Fruit fly (Drosophila melanogaster) whole organism, prepupa: ENCODE results near the gene Fpgs1.

Experiments used
- CG10631 ChIP-seq: fragments of 200-800 bp; sonication (Bioruptor generic); optimal IDR thresholded peaks from 2 replicates; lab custom pipeline; 2016; ENCODE audit warnings: missing biosample characterization, missing genetic modification characterization
- CG11902 ChIP-seq: fragments of 200-800 bp; sonication (Bioruptor generic); optimal IDR thresholded peaks from 3 replicates; lab custom pipeline; 2016; ENCODE audit warnings: missing biosample characterization, missing genetic modification characterization
- CG15336 ChIP-seq: fragments of 200-800 bp; sonication (Bioruptor generic); IDR thresholded peaks from 2 replicates; pipeline ENCODE4 v1.3.6; 2022; ENCODE audit warnings: missing biosample characterization, missing genetic modification characterization
- CG16779 ChIP-seq: fragments of 200-800 bp; sonication (Bioruptor generic); optimal IDR thresholded peaks from 3 replicates; lab custom pipeline; 2017; ENCODE audit warnings: missing biosample characterization, mild to moderate bottlenecking, missing genetic modification characterization
- CG3032 ChIP-seq: fragments of 200-800 bp; optimal IDR thresholded peaks from 2 replicates; lab custom pipeline; 2019; ENCODE audit warnings: missing biosample characterization, mild to moderate bottlenecking, missing genetic modification characterization, moderate library complexity
- CG31627 ChIP-seq: fragments of 200-800 bp; sonication (Bioruptor generic); optimal IDR thresholded peaks from 3 replicates; lab custom pipeline; 2016; ENCODE audit warnings: missing biosample characterization, missing genetic modification characterization
- CG32006 ChIP-seq: fragments of 200-800 bp; sonication (Bioruptor generic); optimal IDR thresholded peaks from 3 replicates; lab custom pipeline; 2017; ENCODE audit warnings: missing biosample characterization, mild to moderate bottlenecking, missing genetic modification characterization
- CG34406 ChIP-seq: fragments of 200-800 bp; sonication (Bioruptor generic); optimal IDR thresholded peaks from 3 replicates; lab custom pipeline; 2016; ENCODE audit warnings: missing biosample characterization, missing genetic modification characterization
- CG3919 ChIP-seq: fragments of 200-800 bp; sonication (Bioruptor generic); optimal IDR thresholded peaks from 3 replicates; lab custom pipeline; 2016; ENCODE audit warnings: missing biosample characterization, missing genetic modification characterization
- CG6163 ChIP-seq: fragments of 200-800 bp; sonication (Bioruptor generic); IDR thresholded peaks from 3 replicates; pipeline ENCODE4 v1.3.6; 2022; ENCODE audit warnings: missing biosample characterization, missing genetic modification characterization
- CG6808 ChIP-seq: fragments of 200-800 bp; sonication (Bioruptor generic); optimal IDR thresholded peaks from 3 replicates; lab custom pipeline; 2017; ENCODE audit warnings: missing biosample characterization, missing genetic modification characterization, mild to moderate bottlenecking, moderate library complexity, missing genetic modification reagents
- CG6854 ChIP-seq: fragments of 200-800 bp; sonication (Bioruptor generic); optimal IDR thresholded peaks from 2 replicates; lab custom pipeline; 2017; ENCODE audit warnings: missing biosample characterization, mild to moderate bottlenecking, missing genetic modification characterization
- CG7368 ChIP-seq: fragments of 200-800 bp; sonication (Bioruptor generic); optimal IDR thresholded peaks from 3 replicates; lab custom pipeline; 2016; ENCODE audit warnings: missing biosample characterization, missing genetic modification characterization
- CG8632 ChIP-seq: fragments of 200-800 bp; sonication (Bioruptor generic); optimal IDR thresholded peaks from 3 replicates; lab custom pipeline; 2016; ENCODE audit warnings: missing biosample characterization, missing genetic modification characterization
- CG9139 ChIP-seq: fragments of 200-800 bp; sonication (Bioruptor generic); optimal IDR thresholded peaks from 3 replicates; lab custom pipeline; 2017; ENCODE audit warnings: missing biosample characterization, mild to moderate bottlenecking, missing genetic modification characterization
- Eip75B ChIP-seq: fragments of 200-800 bp; sonication (Bioruptor generic); optimal IDR thresholded peaks from 3 replicates; lab custom pipeline; 2016; ENCODE audit warnings: missing biosample characterization, missing genetic modification characterization
- Eip78C ChIP-seq: fragments of 200-800 bp; sonication (Bioruptor generic); peaks from one replicate; lab custom pipeline; 2016; ENCODE audit warnings: missing biosample characterization, missing genetic modification characterization
- Eip93F ChIP-seq: fragments of 200-800 bp; sonication (Bioruptor generic); optimal IDR thresholded peaks from 2 replicates; lab custom pipeline; 2016; ENCODE audit warnings: missing biosample characterization, mild to moderate bottlenecking, missing genetic modification characterization
- Ets21C ChIP-seq: fragments of 200-800 bp; sonication (Bioruptor generic); optimal IDR thresholded peaks from 3 replicates; lab custom pipeline; 2016; ENCODE audit warnings: missing biosample characterization, missing genetic modification characterization
- Ets96B ChIP-seq: fragments of 200-800 bp; optimal IDR thresholded peaks from 2 replicates; lab custom pipeline; 2019; ENCODE audit warnings: missing biosample characterization, mild to moderate bottlenecking, missing genetic modification characterization, moderate library complexity
- Gug ChIP-seq: fragments of 200-800 bp; sonication (Bioruptor generic); IDR thresholded peaks from 2 replicates; pipeline ENCODE4 v1.3.6; 2022; ENCODE audit warnings: missing biosample characterization, missing genetic modification characterization
- OdsH ChIP-seq: fragments of 200-800 bp; sonication (Bioruptor generic); optimal IDR thresholded peaks from 3 replicates; lab custom pipeline; 2016; ENCODE audit warnings: missing biosample characterization, missing genetic modification characterization
- Smox ChIP-seq: fragments of 200-800 bp; sonication (Bioruptor generic); optimal IDR thresholded peaks from 3 replicates; lab custom pipeline; 2016; ENCODE audit warnings: missing biosample characterization, missing genetic modification characterization
- Sox102F ChIP-seq: fragments of 200-800 bp; sonication (Bioruptor generic); optimal IDR thresholded peaks from 2 replicates; lab custom pipeline; 2016; ENCODE audit warnings: missing biosample characterization, mild to moderate bottlenecking, missing genetic modification characterization
- Sox14 ChIP-seq: fragments of 200-800 bp; sonication (Bioruptor generic); optimal IDR thresholded peaks from 3 replicates; lab custom pipeline; 2016; ENCODE audit warnings: missing biosample characterization, missing genetic modification characterization
- Sox15 ChIP-seq: fragments of 200-800 bp; sonication (Bioruptor generic); optimal IDR thresholded peaks from 3 replicates; lab custom pipeline; 2016; ENCODE audit warnings: missing biosample characterization, missing genetic modification characterization
- acj6 ChIP-seq: fragments of 200-800 bp; sonication (Bioruptor generic); optimal IDR thresholded peaks from 3 replicates; lab custom pipeline; 2016; ENCODE audit warnings: missing biosample characterization, missing genetic modification characterization
- dac ChIP-seq: fragments of 200-800 bp; sonication (Bioruptor generic); optimal IDR thresholded peaks from 2 replicates; lab custom pipeline; 2017; ENCODE audit warnings: missing biosample characterization, mild to moderate bottlenecking, missing genetic modification characterization
- eg ChIP-seq: fragments of 200-800 bp; sonication (Bioruptor generic); IDR thresholded peaks from 3 replicates; pipeline ENCODE4 v1.3.6; 2022; ENCODE audit warnings: missing biosample characterization, missing genetic modification characterization
- esn ChIP-seq: fragments of 200-800 bp; sonication (Bioruptor generic); optimal IDR thresholded peaks from 2 replicates; lab custom pipeline; 2016; ENCODE audit warnings: missing biosample characterization, mild to moderate bottlenecking, missing genetic modification characterization, moderate library complexity
- fd59A ChIP-seq: fragments of 200-800 bp; sonication (Bioruptor generic); optimal IDR thresholded peaks from 2 replicates; lab custom pipeline; 2017; ENCODE audit warnings: missing biosample characterization, mild to moderate bottlenecking, missing genetic modification characterization, missing genetic modification reagents
- fd85E ChIP-seq: fragments of 200-800 bp; sonication (Bioruptor generic); optimal IDR thresholded peaks from 3 replicates; lab custom pipeline; 2016; ENCODE audit warnings: missing biosample characterization, missing genetic modification characterization
- fkh ChIP-seq: fragments of 200-800 bp; sonication (Bioruptor generic); optimal IDR thresholded peaks from 3 replicates; lab custom pipeline; 2017; ENCODE audit warnings: missing biosample characterization, mild to moderate bottlenecking, missing genetic modification characterization, moderate library complexity
- lz ChIP-seq: fragments of 200-800 bp; sonication (Bioruptor generic); optimal IDR thresholded peaks from 3 replicates; lab custom pipeline; 2016; ENCODE audit warnings: missing biosample characterization, missing genetic modification characterization
- net ChIP-seq: fragments of 200-800 bp; sonication (Bioruptor generic); optimal IDR thresholded peaks from 3 replicates; lab custom pipeline; 2016; ENCODE audit warnings: missing biosample characterization, missing genetic modification characterization
- pdm3 ChIP-seq: fragments of 200-800 bp; sonication (Bioruptor generic); optimal IDR thresholded peaks from 3 replicates; lab custom pipeline; 2016; ENCODE audit warnings: missing biosample characterization, missing genetic modification characterization
- salr ChIP-seq, 2 experiments: fragments of 200-800 bp; sonication (Bioruptor generic); optimal IDR thresholded peaks; 3 replicates each; lab custom pipeline; 2016 to 2018; ENCODE audit warnings: missing biosample characterization in 2 of 2, missing genetic modification characterization in 2 of 2, mild to moderate bottlenecking in 1 of 2
- ss ChIP-seq, 2 experiments: fragments of 200-800 bp; sonication (Bioruptor generic); optimal IDR thresholded peaks; 2 replicates in 1 of 2; 3 replicates in 1 of 2; lab custom pipeline; 2017 to 2018; ENCODE audit warnings: mild to moderate bottlenecking in 2 of 2, missing biosample characterization in 2 of 2, missing genetic modification characterization in 2 of 2, moderate library complexity in 1 of 2
- svp ChIP-seq: fragments of 200-800 bp; sonication (Bioruptor generic); peaks from one replicate; lab custom pipeline; 2016; ENCODE audit warnings: missing biosample characterization, missing genetic modification characterization
- topi ChIP-seq: fragments of 200-800 bp; sonication (Bioruptor generic); optimal IDR thresholded peaks from 3 replicates; lab custom pipeline; 2016; ENCODE audit warnings: missing biosample characterization, missing genetic modification characterization
- vri ChIP-seq: fragments of 200-800 bp; sonication (Bioruptor generic); optimal IDR thresholded peaks from 3 replicates; lab custom pipeline; 2016; ENCODE audit warnings: missing biosample characterization, mild to moderate bottlenecking, missing genetic modification characterization

Gene Fpgs1

DNA sequence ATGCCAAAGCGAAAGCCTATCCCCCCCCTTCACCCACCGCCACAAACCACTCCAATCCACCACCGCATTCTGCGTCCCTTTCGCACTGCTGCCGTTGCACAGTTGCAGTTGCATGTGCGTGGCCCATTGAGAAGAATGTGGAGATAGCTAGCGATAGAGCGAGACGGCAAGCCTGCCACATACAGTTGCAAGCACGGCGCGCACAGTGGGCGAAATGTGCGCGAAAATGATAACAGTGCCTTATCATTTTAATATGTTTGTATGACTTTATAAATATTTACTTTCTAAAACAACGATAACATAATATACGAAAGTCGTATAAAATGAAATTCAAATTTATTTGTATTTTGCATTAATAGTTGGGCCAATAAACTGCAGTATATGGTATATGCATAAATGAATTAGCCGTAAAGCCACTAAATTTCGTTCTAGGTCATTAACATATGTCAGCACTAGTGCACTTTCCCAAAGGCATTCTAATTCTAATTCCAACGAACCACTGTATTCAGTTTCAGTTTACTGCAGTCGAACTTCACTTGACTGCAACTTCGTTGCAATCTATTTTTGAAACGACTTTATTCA lies 35.7 kb upstream of the Fpgs1 start (continued):
- TF ChIP-seq salr (GFP tag; optimal IDR thresholded peaks at IDR 0.05; lab: Kevin White, UChicago) (peak; percentile 62 to 93), CG3919 (GFP tag; lab: Kevin White, UChicago) (peak; percentile 86), CG32006 (GFP tag; lab: Kevin White, UChicago) (peak; percentile 97), CG34406 (peak; percentile 77), net (peak; percentile 91), CG15336 (GFP tag; lab: Robert Waterston, UW) (peak; percentile 94), OdsH (GFP tag; lab: Kevin White, UChicago) (peak; percentile 91), dac (GFP tag; lab: Kevin White, UChicago) (peak; percentile 88), CG16779 (tag; lab: Kevin White, UChicago) (peak; percentile 83)

DNA sequence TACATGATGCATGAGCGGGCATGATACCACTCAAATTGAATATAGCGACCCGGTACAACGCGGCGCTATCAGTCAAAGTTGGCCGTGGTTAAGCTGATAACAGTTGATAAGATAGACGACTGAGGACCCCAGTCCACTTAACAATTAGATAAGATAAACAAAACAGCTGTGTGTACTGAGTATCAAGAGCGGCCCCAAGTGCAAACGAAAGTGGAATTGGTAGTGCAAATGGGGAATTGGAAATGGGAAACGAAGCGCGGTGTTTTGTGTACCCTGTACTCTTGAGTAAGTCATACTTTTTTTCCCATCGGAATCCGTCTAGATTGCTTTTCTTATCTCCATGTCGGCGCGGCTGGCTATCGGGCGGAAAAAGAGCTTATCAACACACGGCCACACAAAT lies 33.9 kb upstream of the Fpgs1 start:
- TF ChIP-seq fkh (GFP tag; lab: Kevin White, UChicago) (peak; percentile 67), ss (GFP tag; optimal IDR thresholded peaks at IDR 0.05; lab: Kevin White, UChicago) (peak in 1 of 2 experiments; percentile 14), esn (GFP tag; lab: Kevin White, UChicago) (no peak), svp (GFP tag; lab: Kevin White, UChicago) (peak; percentile 85), dac (GFP tag; lab: Kevin White, UChicago) (no peak), CG15336 (GFP tag; lab: Robert Waterston, UW) (0 out of 2 replicates have a peak, but pooled peaks have one; percentile 14), CG3919 (GFP tag; lab: Kevin White, UChicago) (no peak), vri (peak; percentile 67), CG34406 (no peak), CG7368 (GFP tag; lab: Kevin White, UChicago) (no peak)

DNA sequence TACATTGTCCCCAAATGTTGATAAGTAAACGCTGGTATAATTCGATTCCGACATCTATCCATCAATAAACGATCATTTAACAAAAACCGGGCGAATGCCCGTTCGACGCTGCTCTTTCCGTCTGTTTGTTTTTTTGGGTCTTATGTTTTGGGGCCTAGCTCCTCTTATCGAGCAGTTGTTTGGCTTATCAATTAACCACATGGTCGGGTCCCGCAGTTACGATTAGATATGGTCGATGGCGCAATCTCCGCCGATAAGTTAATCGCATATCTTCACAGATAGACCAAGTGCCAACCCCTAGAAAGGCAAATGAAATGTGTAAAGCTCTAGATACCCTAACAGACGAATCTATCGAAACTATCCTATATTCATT lies 33.4 kb upstream of the Fpgs1 start:
- peak; percentile 79 for TF ChIP-seq vri
- TF ChIP-seq CG16779 (tag; lab: Kevin White, UChicago), result no peak

DNA sequence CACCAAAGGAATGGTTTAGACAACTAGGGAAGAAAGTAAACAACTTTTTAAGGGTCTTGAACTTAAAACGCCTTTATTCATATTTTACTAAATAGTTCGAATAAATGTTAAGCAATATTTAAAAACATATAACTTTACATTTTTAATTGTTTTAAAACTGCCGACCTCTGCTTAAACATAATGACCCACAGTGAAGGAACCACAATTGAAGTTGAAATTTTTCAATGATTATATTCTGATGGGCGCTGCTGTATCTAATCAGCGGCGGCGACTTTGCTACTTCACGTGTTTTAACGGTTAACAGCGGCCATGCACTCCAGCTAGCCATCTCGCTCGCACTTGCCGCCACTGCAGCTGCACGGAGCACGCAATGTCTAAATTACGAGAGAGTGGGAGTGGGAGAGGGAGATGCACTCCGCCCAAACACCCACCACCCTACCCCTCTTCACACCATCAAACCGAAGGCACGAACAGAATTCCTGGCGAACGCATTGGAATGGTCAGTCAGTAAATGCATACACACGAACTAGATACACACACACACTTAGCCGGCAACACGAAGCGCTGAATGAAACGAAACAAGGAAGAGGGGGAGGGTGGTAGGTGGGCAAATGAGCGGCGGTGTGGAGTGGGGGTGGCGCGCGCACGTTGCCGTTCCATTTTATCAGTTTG lies 32.8 kb upstream of the Fpgs1 start:
- TF ChIP-seq CG31627 (peak; percentile 51), Sox15 (GFP tag; lab: Kevin White, UChicago) (peak; percentile 33), Sox102F (peak; percentile 53), Ets96B (tag; lab: Kevin White, UChicago) (peak; percentile 31), CG11902 (GFP tag; lab: Kevin White, UChicago) (no peak), dac (GFP tag; lab: Kevin White, UChicago) (peak; percentile 17), svp (GFP tag; lab: Kevin White, UChicago) (peak; percentile 83), CG15336 (GFP tag; lab: Robert Waterston, UW) (peak; percentile 69), Sox14 (GFP tag; lab: Kevin White, UChicago) (peak; percentile 55), CG3032 (tag; lab: Kevin White, UChicago) (peak; percentile 25), Smox (GFP tag; lab: Kevin White, UChicago) (peak; percentile 51), Eip93F (GFP tag; lab: Kevin White, UChicago) (no peak), Eip78C (GFP tag; lab: Kevin White, UChicago) (peak; percentile 85), CG10631 (GFP tag; lab: Kevin White, UChicago) (peak; percentile 47), Ets21C (GFP tag; lab: Kevin White, UChicago) (no peak), CG9139 (GFP tag; lab: Kevin White, UChicago) (no peak), CG6808 (GFP tag; lab: Kevin White, UChicago) (no peak), CG34406 (peak; percentile 54), fd59A (GFP tag; lab: Kevin White, UChicago) (peak; percentile 13), OdsH (GFP tag; lab: Kevin White, UChicago) (peak; percentile 45), net (peak; percentile 53), vri (peak; percentile 3), topi (GFP tag; lab: Kevin White, UChicago) (peak; percentile 65), CG32006 (GFP tag; lab: Kevin White, UChicago) (peak; percentile 73), CG3919 (GFP tag; lab: Kevin White, UChicago) (peak; percentile 56), CG6163 (peak; percentile 72; the same call in 2 of the 3 replicates), Gug (GFP tag; lab: Robert Waterston, UW) (peak; percentile 61), lz (GFP tag; lab: Kevin White, UChicago) (peak; percentile 62), ss (GFP tag; optimal IDR thresholded peaks at IDR 0.05; lab: Kevin White, UChicago) (peak in 1 of 2 experiments; percentile 96), eg (GFP tag; lab: Robert Waterston, UW) (peak; percentile 63), fkh (GFP tag; lab: Kevin White, UChicago) (no peak), acj6 (GFP tag; lab: Kevin White, UChicago) (peak; percentile 34), CG8632 (GFP tag; lab: Kevin White, UChicago) (peak; percentile 34), Eip75B (GFP tag; lab: Kevin White, UChicago) (peak; percentile 4), fd85E (GFP tag; lab: Kevin White, UChicago) (no peak), CG6854 (GFP tag; lab: Kevin White, UChicago) (no peak), pdm3 (peak; percentile 62)
